Worm (Caenorhabditis elegans): ENCODE measurements around the gene C55A6.7.

- TF ChIP-seq attf-4 (tag; optimal IDR thresholded peaks at IDR 0.05) (no peak), snpc-4 (tag; optimal IDR thresholded peaks at IDR 0.05) (no peak), ztf-7 (tag; optimal IDR thresholded peaks at IDR 0.05) (no peak)
Observed at ce11 chrV:11516141-11516591, 4.2 kb downstream of the C55A6.7 start, which contains the start of gene sdz-8.
